Worm (Caenorhabditis elegans): Measurements from ENCODE around the gene cpna-2.

The cpna-2 gene

DNA sequence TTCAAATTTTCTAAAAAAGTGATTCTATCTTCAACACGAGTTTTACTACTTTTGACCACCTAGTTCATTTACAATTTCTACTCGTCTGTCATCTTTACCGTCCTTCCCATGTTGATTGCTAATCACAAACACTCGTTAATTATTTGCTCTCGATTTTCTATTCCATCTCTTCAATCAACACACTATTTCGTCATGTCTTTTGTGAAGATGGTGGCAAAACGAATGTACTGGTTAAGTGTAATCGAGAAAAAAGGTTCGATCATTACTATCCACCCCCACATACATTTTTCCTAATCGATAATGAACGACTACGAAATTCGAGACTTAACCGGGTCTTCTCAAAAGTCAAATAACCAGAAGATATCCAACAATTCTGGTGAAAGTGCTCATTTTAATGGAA is at the start of gene cpna-2:
Gene cpna-2, plus strand, starts transcription at position 301 of the 400 bp plus-strand sequence.
- TF ChIP-seq skn-1 (tag; optimal IDR thresholded peaks at IDR 0.05) (no peak), php-3 (GFP tag; IDR thresholded peaks at IDR 0.05) (no peak), spr-3 (GFP tag; optimal IDR thresholded peaks at IDR 0.05) (no peak), hlh-11 (tag; optimal IDR thresholded peaks at IDR 0.05) (no peak), dmd-6 (GFP tag; IDR thresholded peaks at IDR 0.05) (no peak), nhr-25 (tag; optimal IDR thresholded peaks at IDR 0.05; ENCODE audit: borderline replicate concordance, insufficient read depth) (no peak), D1046.2 (GFP tag; IDR thresholded peaks at IDR 0.05) (no peak)

DNA sequence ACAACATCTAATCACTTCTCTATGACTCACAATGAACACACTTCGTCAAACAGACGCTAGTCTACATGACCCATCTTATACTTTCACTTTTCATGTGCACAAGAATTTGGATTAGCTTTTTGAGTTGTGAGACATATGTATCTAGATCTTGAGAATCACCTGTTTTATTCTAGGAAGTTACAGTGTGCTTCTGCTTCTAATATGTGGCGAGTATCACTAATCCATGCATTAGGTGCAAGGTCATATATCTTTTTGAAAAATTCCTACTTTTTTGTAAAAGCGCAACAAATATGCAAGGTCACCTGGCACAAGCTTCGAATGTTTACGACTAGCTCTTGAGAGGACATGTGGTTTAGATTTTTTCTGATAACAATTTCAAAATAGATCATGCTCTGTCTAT is 49.0 kb upstream of the cpna-2 start:
- TF ChIP-seq gei-8 (GFP tag; optimal IDR thresholded peaks at IDR 0.05), result no peak
- TF ChIP-seq unc-62 (GFP tag; optimal IDR thresholded peaks at IDR 0.05 in 1 of 2), result peak in 1 of 2 experiments; percentile 92
- TF ChIP-seq unc-62 (tag; optimal IDR thresholded peaks at IDR 0.05), result no peak

DNA sequence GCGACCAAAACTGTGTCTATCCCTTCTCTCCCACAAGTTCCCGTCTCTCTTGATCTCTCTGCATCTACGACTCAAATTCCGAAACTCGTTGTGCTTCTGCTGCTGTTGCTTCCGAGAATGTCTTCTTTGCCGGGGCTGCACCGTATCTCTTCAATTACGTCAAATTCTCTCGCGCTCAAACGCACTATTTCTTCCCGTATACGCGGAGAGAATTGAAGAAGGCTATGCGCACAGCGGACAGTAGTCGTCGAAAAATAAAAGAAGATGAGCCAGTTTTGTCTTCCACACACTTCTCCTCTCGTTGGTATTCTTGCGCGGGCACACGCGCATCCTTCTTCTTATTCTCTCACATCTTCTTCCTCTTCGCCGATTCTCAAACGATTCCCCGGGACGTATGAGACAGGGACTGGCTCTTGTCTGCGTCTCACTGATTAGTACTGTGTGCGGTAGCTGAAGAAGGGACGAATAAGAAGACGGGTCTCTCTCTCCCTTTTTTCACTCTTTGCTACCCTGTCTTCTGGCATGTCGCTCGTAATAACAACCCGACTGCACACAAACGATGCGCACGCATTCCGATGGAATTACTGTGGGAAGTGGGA is 48.3 kb upstream of the cpna-2 start:
- peak; percentile 19 for TF ChIP-seq mes-2 (tag; optimal IDR thresholded peaks at IDR 0.05; ENCODE audit: poor library complexity, severe bottlenecking)
- no peak for TF ChIP-seq set-16 (GFP tag; IDR thresholded peaks at IDR 0.05)
- peak in 1 of 2 experiments; percentile 31 for TF ChIP-seq mdl-1 (tag; optimal IDR thresholded peaks at IDR 0.05)
- peak in 1 of 2 experiments; percentile 17 for TF ChIP-seq unc-62 (GFP tag; optimal IDR thresholded peaks at IDR 0.05 in 1 of 2)
- no peak for TF ChIP-seq unc-62 (tag; optimal IDR thresholded peaks at IDR 0.05)
- no peak for TF ChIP-seq cey-2 (tag; optimal IDR thresholded peaks at IDR 0.05; ENCODE audit: borderline replicate concordance, insufficient read depth)
- peak; percentile 59 for TF ChIP-seq aha-1 (tag)
- peak; percentile 5 for TF ChIP-seq mxl-3 (GFP tag; optimal IDR thresholded peaks at IDR 0.05)

DNA sequence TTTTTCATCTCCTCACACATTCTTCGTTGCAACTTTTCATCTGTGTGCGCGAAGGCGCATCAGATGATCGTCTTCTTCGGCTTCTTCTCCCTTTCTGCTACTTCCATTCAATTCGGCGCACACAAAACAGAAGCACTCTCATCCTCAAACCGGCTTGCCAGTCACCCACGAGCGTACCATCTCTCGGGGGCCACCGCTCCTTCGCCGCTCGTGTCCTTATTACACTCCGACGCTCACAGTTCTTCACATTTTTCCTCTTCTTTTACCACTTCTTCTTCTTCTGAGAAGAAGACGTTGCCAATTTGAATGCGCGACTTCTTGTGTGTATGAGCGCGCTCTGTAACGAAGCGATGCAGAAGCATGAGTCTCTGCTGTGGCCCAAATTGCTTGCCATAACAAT is 46.2 kb upstream of the cpna-2 start:
- TF ChIP-seq zip-2 (tag; optimal IDR thresholded peaks at IDR 0.05) (no peak), hlh-11 (tag; optimal IDR thresholded peaks at IDR 0.05) (peak; percentile 5), aha-1 (tag) (peak; percentile 68)

DNA sequence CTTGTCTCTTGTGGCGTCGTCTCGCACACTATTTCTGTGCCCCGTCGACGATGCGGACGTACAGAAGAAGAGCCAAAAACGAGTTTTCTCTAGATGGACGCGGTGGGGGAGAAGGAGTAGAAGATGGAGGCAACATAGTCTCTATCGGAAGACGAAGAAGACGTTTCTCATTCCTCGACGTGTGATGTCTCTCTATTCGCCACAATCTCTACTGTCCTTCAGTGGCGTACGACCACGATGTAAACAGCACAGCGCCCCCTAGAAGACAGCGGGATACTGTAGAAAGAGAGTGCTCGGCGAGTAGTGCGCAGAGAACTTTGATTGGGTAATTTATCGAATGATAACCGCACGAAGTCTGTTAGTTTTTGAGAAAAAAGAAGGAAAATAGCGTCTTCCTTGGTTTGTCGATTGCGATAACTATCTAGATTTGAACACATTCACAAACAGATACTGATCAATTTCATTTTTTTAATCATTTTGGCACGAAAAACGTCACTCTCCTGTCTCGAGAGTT is 45.1 kb upstream of the cpna-2 start:
- TF ChIP-seq hlh-11 (tag; optimal IDR thresholded peaks at IDR 0.05), result peak; percentile 16
- TF ChIP-seq nhr-28 (tag; optimal IDR thresholded peaks at IDR 0.05), result peak; percentile 50
- TF ChIP-seq mxl-3 (GFP tag; optimal IDR thresholded peaks at IDR 0.05), result peak; percentile 6
- no peak for TF ChIP-seq tra-1 (GFP tag; IDR thresholded peaks at IDR 0.05)

DNA sequence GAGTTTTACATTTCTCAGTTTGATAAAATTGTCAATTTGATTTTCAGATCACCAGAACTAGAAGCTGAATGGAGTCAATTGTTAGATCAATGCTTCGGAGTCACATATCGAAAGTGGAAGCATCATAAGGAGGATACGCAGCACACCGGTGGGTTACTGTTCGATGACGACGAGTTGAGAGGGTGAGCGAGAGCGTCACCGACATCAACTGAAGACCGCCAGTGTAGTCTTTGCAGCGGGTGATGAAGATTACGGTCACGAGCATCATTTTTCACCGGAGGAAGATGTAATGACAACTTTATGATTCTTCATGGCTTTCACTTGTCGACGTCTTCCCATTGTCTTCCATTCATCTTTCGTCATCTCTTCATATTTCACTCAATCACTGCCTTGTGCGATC is 42.8 kb upstream of the cpna-2 start, which contains the start of gene lin-26:
Gene lin-26, plus strand, starts transcription at position 301 of the 400 bp plus-strand sequence.
- no peak for TF ChIP-seq snpc-1.2 (GFP tag; IDR thresholded peaks at IDR 0.05)
- TF ChIP-seq ceh-62 (tag; optimal IDR thresholded peaks at IDR 0.05), result no peak
- TF ChIP-seq T26A8.4 (GFP tag; IDR thresholded peaks at IDR 0.05), result no peak
- peak; percentile 12 for TF ChIP-seq hlh-30 (tag; optimal IDR thresholded peaks at IDR 0.05; ENCODE audit: insufficient read depth)
- TF ChIP-seq unc-62 (GFP tag; optimal IDR thresholded peaks at IDR 0.05 in 1 of 2), result peak in 1 of 2 experiments; percentile 86
- no peak for TF ChIP-seq unc-62 (tag; optimal IDR thresholded peaks at IDR 0.05)

DNA sequence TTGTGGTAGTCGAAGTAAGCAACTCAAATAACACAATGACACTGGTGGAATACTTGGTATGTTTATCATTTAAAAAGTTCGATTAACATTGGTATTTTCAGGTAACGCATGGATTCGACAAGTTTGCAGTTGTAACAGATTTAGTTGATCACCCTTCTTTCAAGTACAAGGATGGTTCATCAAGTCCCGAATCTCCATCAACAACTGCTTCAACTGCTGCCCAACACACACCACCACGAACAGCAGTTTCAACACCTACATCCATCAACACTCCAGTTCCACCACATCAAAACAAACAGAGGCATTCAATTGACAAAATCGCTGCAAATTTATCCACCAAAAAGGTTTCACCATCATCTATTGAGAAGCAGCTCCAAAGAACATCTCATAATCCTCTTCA is 42.2 kb upstream of the cpna-2 start:
- no peak for TF ChIP-seq mxl-3 (GFP tag; optimal IDR thresholded peaks at IDR 0.05)
- TF ChIP-seq nhr-25 (tag; optimal IDR thresholded peaks at IDR 0.05; ENCODE audit: borderline replicate concordance, insufficient read depth), result no peak
- no peak for TF ChIP-seq aly-2 (tag; optimal IDR thresholded peaks at IDR 0.05)
- peak; percentile 53; the same call in 1 of the 2 replicates for TF ChIP-seq snpc-1.2 (GFP tag; IDR thresholded peaks at IDR 0.05)
- TF ChIP-seq F49E8.2 (tag; optimal IDR thresholded peaks at IDR 0.05; ENCODE audit: borderline replicate concordance), result no peak
- TF ChIP-seq lir-3 (tag; optimal IDR thresholded peaks at IDR 0.05), result no peak
- no peak for TF ChIP-seq zfp-3 (GFP tag; conservative IDR thresholded peaks at IDR 0.05)
- peak in 1 of 2 experiments; percentile 54 for TF ChIP-seq unc-62 (GFP tag; optimal IDR thresholded peaks at IDR 0.05 in 1 of 2)
- TF ChIP-seq unc-62 (tag; optimal IDR thresholded peaks at IDR 0.05), result no peak
- TF ChIP-seq tra-1 (GFP tag; IDR thresholded peaks at IDR 0.05), result no peak
